Fruit fly (Drosophila melanogaster): Measurements from ENCODE around the gene CG11902.

DNA sequence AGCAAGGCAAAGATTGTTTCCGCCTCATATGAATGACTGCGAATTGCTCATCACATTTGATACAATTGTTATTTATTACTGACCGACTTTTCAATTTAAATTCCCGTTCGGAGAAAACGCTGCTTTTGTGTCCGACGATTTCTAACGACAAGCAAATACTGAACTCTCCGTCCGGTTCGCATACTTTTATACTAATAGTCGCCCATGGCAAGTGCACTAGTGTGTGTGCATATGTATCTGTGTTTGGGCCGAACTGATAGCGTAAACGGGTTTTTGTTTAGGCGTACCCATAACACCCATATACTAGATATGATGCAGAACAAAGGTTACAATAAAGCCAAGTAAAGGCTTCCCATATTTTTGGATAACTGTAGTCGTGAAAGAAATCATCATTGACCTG, 26.8 kb upstream of the CG11902 start, which contains the start of gene CG10550:
- TF ChIP-seq CG15336 (GFP tag; IDR thresholded peaks at IDR 0.05) (no peak), Gug (GFP tag; IDR thresholded peaks at IDR 0.05) (no peak)
